Worm (Caenorhabditis elegans) whole organism, L1 larva: ENCODE results near the gene F01D5.10.

Experiments
- C04F5.9 ChIP-seq: sonication (generic microtip); optimal IDR thresholded peaks from 2 replicates; lab custom pipeline; 2016; ENCODE audit warnings: missing genetic modification characterization, missing compliant biosample characterization
- Y116A8C.19 ChIP-seq: sonication (generic microtip); optimal IDR thresholded peaks from 2 replicates; lab custom pipeline; 2016; ENCODE audit warnings: missing compliant biosample characterization, missing genetic modification characterization, borderline replicate concordance
- aha-1 ChIP-seq: fragments of 150-350 bp; optimal IDR thresholded peaks from 2 replicates; lab custom pipeline; 2014; ENCODE audit warnings: missing biosample characterization, missing genetic modification characterization
- alr-1 ChIP-seq: fragments of 200-800 bp; sonication (Bioruptor generic); optimal IDR thresholded peaks from 2 replicates; lab custom pipeline; 2018; ENCODE audit warnings: borderline replicate concordance, mild to moderate bottlenecking, missing genetic modification characterization, missing compliant biosample characterization
- aly-2 ChIP-seq: fragments of 150-350 bp; optimal IDR thresholded peaks from 2 replicates; lab custom pipeline; 2014; ENCODE audit warnings: missing biosample characterization, missing genetic modification characterization
- ceh-63 ChIP-seq: fragments of 200-800 bp; sonication (Bioruptor generic); optimal IDR thresholded peaks from 2 replicates; lab custom pipeline; 2018; ENCODE audit warnings: mild to moderate bottlenecking, missing genetic modification characterization, missing compliant biosample characterization
- ceh-8 ChIP-seq: fragments of 200-800 bp; sonication (Bioruptor generic); optimal IDR thresholded peaks from 2 replicates; lab custom pipeline; 2018; ENCODE audit warnings: mild to moderate bottlenecking, missing genetic modification characterization, moderate library complexity, missing compliant biosample characterization
- ceh-88 ChIP-seq: fragments of 200-800 bp; sonication (Bioruptor generic); IDR thresholded peaks from 2 replicates; pipeline ENCODE4 v1.3.6; 2022; ENCODE audit warnings: missing genetic modification characterization, missing compliant biosample characterization
- ces-1 ChIP-seq: fragments of 150-350 bp; optimal IDR thresholded peaks from 2 replicates; lab custom pipeline; 2014; ENCODE audit warnings: missing biosample characterization, missing genetic modification reagents, missing genetic modification characterization
- dpl-1 ChIP-seq, 3 experiments: fragments of 150-350 bp in 2 of 3; sonication (generic microtip) in 1 of 3; optimal IDR thresholded peaks; 2 replicates each; lab custom pipeline; 2014 to 2017; ENCODE audit warnings: missing biosample characterization in 3 of 3, missing genetic modification characterization in 3 of 3, missing genetic modification reagents in 3 of 3
- dsc-1 ChIP-seq: sonication (generic microtip); optimal IDR thresholded peaks from 2 replicates; lab custom pipeline; 2016; ENCODE audit warnings: mild to moderate bottlenecking, missing genetic modification characterization, missing compliant biosample characterization
- efl-1 ChIP-seq, 4 experiments: fragments of 150-350 bp; optimal IDR thresholded peaks in 3 of 4; peaks in 1 of 4; 1 replicate in 1 of 4; 2 replicates in 3 of 4; lab custom pipeline; 2014; ENCODE audit warnings: missing biosample characterization in 2 of 4, missing genetic modification characterization in 2 of 4, missing genetic modification reagents in 2 of 4
- egl-13 ChIP-seq: sonication (generic microtip); optimal IDR thresholded peaks from 2 replicates; lab custom pipeline; 2016; ENCODE audit warnings: missing genotype, missing genetic modification reagents, missing genetic modification characterization, missing compliant biosample characterization
- egl-27 ChIP-seq, 2 experiments: fragments of 150-350 bp in 1 of 2; sonication (generic microtip); optimal IDR thresholded peaks; 3 replicates each; lab custom pipeline; 2017 to 2018; ENCODE audit warnings: missing biosample characterization in 2 of 2, missing genetic modification characterization in 2 of 2, missing genetic modification reagents in 2 of 2
- elt-2 ChIP-seq: sonication (generic microtip); optimal IDR thresholded peaks from 2 replicates; lab custom pipeline; 2016; ENCODE audit warnings: missing genetic modification characterization, mild to moderate bottlenecking, inconsistent platforms, missing compliant biosample characterization, missing genetic modification reagents
- fos-1 ChIP-seq: fragments of 150-350 bp; optimal IDR thresholded peaks from 2 replicates; lab custom pipeline; 2014; ENCODE audit warnings: missing biosample characterization, missing genetic modification characterization
- grh-1 ChIP-seq: fragments of 200-800 bp; sonication (Bioruptor generic); IDR thresholded peaks from 2 replicates; pipeline ENCODE4 v1.3.6; 2022; ENCODE audit warnings: missing genetic modification reagents, missing genetic modification characterization, missing compliant biosample characterization
- hlh-17 ChIP-seq: fragments of 200-800 bp; sonication (Bioruptor generic); optimal IDR thresholded peaks from 2 replicates; lab custom pipeline; 2018; ENCODE audit warnings: missing genetic modification characterization, mild to moderate bottlenecking, missing compliant biosample characterization, moderate library complexity, borderline replicate concordance
- hlh-4 ChIP-seq: sonication (generic microtip); optimal IDR thresholded peaks from 2 replicates; lab custom pipeline; 2016; ENCODE audit warnings: mild to moderate bottlenecking, missing genetic modification characterization, missing compliant biosample characterization
- hpl-2 ChIP-seq: fragments of 150-350 bp; optimal IDR thresholded peaks from 2 replicates; lab custom pipeline; 2014; ENCODE audit warnings: missing biosample characterization, missing genetic modification reagents, missing genetic modification characterization
- irx-1 ChIP-seq: sonication (generic microtip); optimal IDR thresholded peaks from 2 replicates; lab custom pipeline; 2016; ENCODE audit warnings: missing genetic modification characterization, missing compliant biosample characterization
- isw-1 ChIP-seq: fragments of 200-800 bp; sonication (Bioruptor generic); IDR thresholded peaks from 2 replicates; pipeline ENCODE4 v1.3.6; 2022; ENCODE audit warnings: missing genetic modification characterization, missing compliant biosample characterization
- lin-35 ChIP-seq, 2 experiments: fragments of 150-350 bp; optimal IDR thresholded peaks; 2 replicates each; lab custom pipeline; 2014; ENCODE audit warnings: missing biosample characterization in 2 of 2, missing genetic modification characterization in 2 of 2, missing genetic modification reagents in 2 of 2
- lsy-2 ChIP-seq, 2 experiments: fragments of 150-350 bp; optimal IDR thresholded peaks; 2 replicates each; lab custom pipeline; 2014; ENCODE audit warnings: missing biosample characterization in 2 of 2, missing genetic modification characterization in 2 of 2
- mab-9 ChIP-seq: fragments of 200-800 bp; sonication (Bioruptor generic); IDR thresholded peaks from 2 replicates; pipeline ENCODE4 v1.3.6; 2022; ENCODE audit warnings: missing genetic modification reagents, missing genetic modification characterization, missing compliant biosample characterization
- mef-2 ChIP-seq: fragments of 150-350 bp; optimal IDR thresholded peaks from 2 replicates; lab custom pipeline; 2014; ENCODE audit warnings: missing biosample characterization, missing genetic modification characterization
- mep-1 ChIP-seq: fragments of 150-350 bp; optimal IDR thresholded peaks from 2 replicates; lab custom pipeline; 2014; ENCODE audit warnings: missing biosample characterization, missing genetic modification characterization
- nhr-11 ChIP-seq: fragments of 150-350 bp; optimal IDR thresholded peaks from 2 replicates; lab custom pipeline; 2014; ENCODE audit warnings: missing biosample characterization, missing genetic modification characterization
- nhr-20 ChIP-seq: sonication (generic microtip); optimal IDR thresholded peaks from 2 replicates; lab custom pipeline; 2016; ENCODE audit warnings: mild to moderate bottlenecking, missing genetic modification characterization, missing compliant biosample characterization
- nhr-237 ChIP-seq: fragments of 150-350 bp; optimal IDR thresholded peaks from 2 replicates; lab custom pipeline; 2014; ENCODE audit warnings: missing biosample characterization, missing genetic modification characterization
- nhr-47 ChIP-seq: sonication (generic microtip); optimal IDR thresholded peaks from 2 replicates; lab custom pipeline; 2016; ENCODE audit warnings: mild to moderate bottlenecking, missing genetic modification characterization, moderate library complexity, missing compliant biosample characterization
- nhr-71 ChIP-seq: sonication (generic microtip); optimal IDR thresholded peaks from 2 replicates; lab custom pipeline; 2016; ENCODE audit warnings: mild to moderate bottlenecking, missing genetic modification characterization, moderate library complexity, missing compliant biosample characterization
- nhr-84 ChIP-seq: sonication (generic microtip); optimal IDR thresholded peaks from 2 replicates; lab custom pipeline; 2017; ENCODE audit warnings: missing biosample characterization, missing genetic modification characterization
- pqm-1 ChIP-seq: sonication (generic microtip); optimal IDR thresholded peaks from 3 replicates; lab custom pipeline; 2017; ENCODE audit warnings: missing biosample characterization, missing genetic modification characterization
- rnt-1 ChIP-seq: sonication (generic microtip); optimal IDR thresholded peaks from 2 replicates; lab custom pipeline; 2016; ENCODE audit warnings: mild to moderate bottlenecking, missing genetic modification characterization, moderate library complexity, missing compliant biosample characterization
- snpc-4 ChIP-seq: fragments of 150-350 bp; optimal IDR thresholded peaks from 2 replicates; lab custom pipeline; 2014; ENCODE audit warnings: missing biosample characterization, missing genetic modification characterization
- snu-23 ChIP-seq: sonication (generic microtip); optimal IDR thresholded peaks from 2 replicates; lab custom pipeline; 2016; ENCODE audit warnings: missing genetic modification characterization, missing compliant biosample characterization
- sox-4 ChIP-seq: sonication (generic microtip); optimal IDR thresholded peaks from 2 replicates; lab custom pipeline; 2016; ENCODE audit warnings: missing genetic modification characterization, missing compliant biosample characterization
- sup-37 ChIP-seq: fragments of 200-800 bp; sonication (Bioruptor generic); optimal IDR thresholded peaks from 2 replicates; lab custom pipeline; 2018; ENCODE audit warnings: mild to moderate bottlenecking, missing genetic modification characterization, missing compliant biosample characterization
- tbx-2 ChIP-seq: sonication (generic microtip); optimal IDR thresholded peaks from 2 replicates; lab custom pipeline; 2016; ENCODE audit warnings: missing genetic modification characterization, missing compliant biosample characterization
- tlp-1 ChIP-seq: fragments of 150-350 bp; optimal IDR thresholded peaks from 2 replicates; lab custom pipeline; 2014; ENCODE audit warnings: missing biosample characterization, missing genetic modification characterization
- unc-98 ChIP-seq: fragments of 200-800 bp; sonication (Bioruptor generic); IDR thresholded peaks from 2 replicates; pipeline ENCODE4 v1.3.6; 2022; ENCODE audit warnings: missing genetic modification characterization, missing compliant biosample characterization
- xbp-1 ChIP-seq: sonication (generic microtip); optimal IDR thresholded peaks from 2 replicates; lab custom pipeline; 2016; ENCODE audit warnings: missing genetic modification characterization, missing compliant biosample characterization
- zag-1 ChIP-seq: fragments of 150-350 bp; optimal IDR thresholded peaks from 2 replicates; lab custom pipeline; 2014; ENCODE audit warnings: missing biosample characterization, missing genetic modification characterization
- ztf-11 ChIP-seq, 2 experiments: sonication (generic microtip); optimal IDR thresholded peaks; 2 replicates each; lab custom pipeline; 2016 to 2017; ENCODE audit warnings: missing genetic modification characterization in 2 of 2, missing biosample characterization in 1 of 2, missing compliant biosample characterization in 1 of 2

Gene F01D5.10

ce11 chrII:14055717-14056116 is 34.6 kb upstream of the F01D5.10 start:
- no peak for TF ChIP-seq aly-2 (tag; lab: Kevin White, UChicago)
- TF ChIP-seq efl-1 (optimal IDR thresholded peaks at IDR 0.05; lab: Kevin White, UChicago) = no peak
- peak in 1 of 2 experiments; percentile 83 for TF ChIP-seq efl-1 (GFP tag; optimal IDR thresholded peaks at IDR 0.05 in 1 of 2; lab: Kevin White, UChicago)
- peak; percentile 69 for TF ChIP-seq elt-2 (tag; lab: Kevin White, UChicago)

- TF ChIP-seq ceh-8 (GFP tag; lab: Kevin White, UChicago) (no peak), aha-1 (no peak), elt-2 (tag; lab: Kevin White, UChicago) (peak; percentile 50), irx-1 (tag; lab: Kevin White, UChicago) (no peak), ces-1 (no peak), ceh-88 (GFP tag; lab: Robert Waterston, UW) (no peak)
- TF ChIP-seq, all 84 proteins: peak for 1
Observed at ce11 chrII:14053141-14053540, 32.0 kb upstream of the F01D5.10 start.

- TF ChIP-seq mab-9 (GFP tag; lab: Robert Waterston, UW) (no peak), nhr-71 (tag; lab: Kevin White, UChicago) (peak; percentile 15)
- TF ChIP-seq, all 84 proteins: peak for 1
Observed at ce11 chrII:14052204-14052603, 31.1 kb upstream of the F01D5.10 start, which contains the start of gene daf-5. TSS of gene daf-5 (minus strand) at chrII:14052304.

- no peak for TF ChIP-seq C04F5.9
- TF ChIP-seq lsy-2 (tag; optimal IDR thresholded peaks at IDR 0.05; lab: Kevin White, UChicago) = no peak
- no peak for TF ChIP-seq nhr-47 (tag; lab: Kevin White, UChicago)
- TF ChIP-seq mef-2 (tag; lab: Kevin White, UChicago) = no peak
- TF ChIP-seq ztf-11 (tag; optimal IDR thresholded peaks at IDR 0.05; lab: Kevin White, UChicago) = no peak
- no peak for TF ChIP-seq unc-98 (GFP tag; lab: Robert Waterston, UW)
- no peak for TF ChIP-seq pqm-1 (tag; lab: Kevin White, UChicago)
- no peak for TF ChIP-seq rnt-1 (tag; lab: Kevin White, UChicago)
- peak in 1 of 2 experiments; percentile 6 for TF ChIP-seq lin-35 (GFP tag; optimal IDR thresholded peaks at IDR 0.05; lab: Kevin White, UChicago)
- TF ChIP-seq ceh-8 (GFP tag; lab: Kevin White, UChicago) = no peak
- TF ChIP-seq hlh-4 = no peak
- no peak for TF ChIP-seq ceh-63 (GFP tag; lab: Kevin White, UChicago)
- TF ChIP-seq nhr-237 (tag; lab: Kevin White, UChicago) = no peak
- TF ChIP-seq sox-4 (tag; lab: Kevin White, UChicago) = no peak
- no peak for TF ChIP-seq Y116A8C.19
- TF ChIP-seq efl-1 (optimal IDR thresholded peaks at IDR 0.05; lab: Kevin White, UChicago) = no peak
- TF ChIP-seq efl-1 (GFP tag; optimal IDR thresholded peaks at IDR 0.05 in 1 of 2; lab: Kevin White, UChicago) = peak in 1 of 2 experiments; percentile 77
- TF ChIP-seq tbx-2 = no peak
- TF ChIP-seq isw-1 = no peak
- no peak for TF ChIP-seq dpl-1 (GFP tag; optimal IDR thresholded peaks at IDR 0.05; lab: Kevin White, UChicago)
- no peak for TF ChIP-seq snu-23 (GFP tag; lab: Kevin White, UChicago)
- peak; percentile 54 for TF ChIP-seq elt-2 (tag; lab: Kevin White, UChicago)
- TF ChIP-seq nhr-84 = no peak
- TF ChIP-seq fos-1 = no peak
- no peak for TF ChIP-seq hpl-2 (GFP tag; lab: Kevin White, UChicago)
- TF ChIP-seq irx-1 (tag; lab: Kevin White, UChicago) = no peak
- no peak for TF ChIP-seq dsc-1 (tag; lab: Kevin White, UChicago)
- no peak for TF ChIP-seq nhr-20 (tag; lab: Kevin White, UChicago)
- TF ChIP-seq nhr-11 (tag; lab: Kevin White, UChicago) = no peak
- no peak for TF ChIP-seq mep-1 (tag; lab: Kevin White, UChicago)
- no peak for TF ChIP-seq grh-1 (GFP tag; lab: Robert Waterston, UW)
- no peak for TF ChIP-seq alr-1 (tag; lab: Kevin White, UChicago)
- TF ChIP-seq zag-1 = no peak
- TF ChIP-seq egl-27 (tag; optimal IDR thresholded peaks at IDR 0.05; lab: Kevin White, UChicago) = no peak
- no peak for TF ChIP-seq sup-37
- TF ChIP-seq egl-13 (tag; lab: Kevin White, UChicago) = no peak
- no peak for TF ChIP-seq hlh-17 (GFP tag; lab: Kevin White, UChicago)
- TF ChIP-seq tlp-1 (tag; lab: Kevin White, UChicago) = no peak
- peak; percentile 52 for TF ChIP-seq snpc-4 (tag; lab: Kevin White, UChicago)
- TF ChIP-seq mab-9 (GFP tag; lab: Robert Waterston, UW) = no peak
- no peak for TF ChIP-seq xbp-1
Observed at ce11 chrII:14051474-14051934, 30.4 kb upstream of the F01D5.10 start.
